Worm (Caenorhabditis elegans): ENCODE measurements around the gene spig-4.
"Not testable (repeated sequence)": the region's sequence is repeated elsewhere in the genome, so short reads cannot be mapped to it uniquely, and the experiment has no call there.

ce11 chrV:14274268-14274667 is 32.4 kb downstream of the spig-4 start, which contains the start of gene F40G12.7:
- not testable (repeated sequence) for TF ChIP-seq tbx-2, snpc-4, lin-39 (tag; optimal IDR thresholded peaks at IDR 0.05)

Measured in whole organism, L1 larva.